Worm (Caenorhabditis elegans) whole organism, L3 larva: ENCODE results near the gene col-116.

Experiments used
- aly-2 ChIP-seq: fragments of 150-350 bp; optimal IDR thresholded peaks from 2 replicates; lab custom pipeline; 2014; ENCODE audit warnings: missing biosample characterization, missing genetic modification characterization
- ceh-28 ChIP-seq: fragments of 150-350 bp; optimal IDR thresholded peaks from 2 replicates; lab custom pipeline; 2014; ENCODE audit warnings: missing biosample characterization, missing genetic modification reagents, missing genetic modification characterization
- elt-1 ChIP-seq: fragments of 150-350 bp; optimal IDR thresholded peaks from 2 replicates; lab custom pipeline; 2014; ENCODE audit warnings: missing biosample characterization, missing genetic modification characterization
- eor-1 ChIP-seq, 2 experiments: fragments of 150-350 bp; optimal IDR thresholded peaks; 2 replicates each; lab custom pipeline; 2014 to 2018; ENCODE audit warnings: missing biosample characterization in 2 of 2, missing genetic modification characterization in 2 of 2
- fos-1 ChIP-seq: fragments of 150-350 bp; optimal IDR thresholded peaks from 2 replicates; lab custom pipeline; 2014; ENCODE audit warnings: missing biosample characterization, missing genetic modification characterization
- lin-15B ChIP-seq: fragments of 150-350 bp; optimal IDR thresholded peaks from 2 replicates; lab custom pipeline; 2014; ENCODE audit warnings: missing biosample characterization, missing genetic modification characterization
- nhr-11 ChIP-seq: fragments of 150-350 bp; optimal IDR thresholded peaks from 2 replicates; lab custom pipeline; 2014; ENCODE audit warnings: missing biosample characterization, missing genetic modification characterization
- nhr-76 ChIP-seq: fragments of 150-350 bp; sonication (generic microtip); optimal IDR thresholded peaks from 5 replicates; lab custom pipeline; 2014; ENCODE audit warnings: missing biosample characterization, missing genetic modification characterization
- pha-4 ChIP-seq: fragments of 150-350 bp; optimal IDR thresholded peaks from 2 replicates; lab custom pipeline; 2014; ENCODE audit warnings: missing biosample characterization, missing genetic modification reagents, missing genetic modification characterization
- pqm-1 ChIP-seq: fragments of 150-350 bp; optimal IDR thresholded peaks from 2 replicates; lab custom pipeline; 2017; ENCODE audit warnings: missing biosample characterization, missing genetic modification characterization, inconsistent platforms
- skn-1 ChIP-seq: fragments of 150-350 bp; optimal IDR thresholded peaks from 2 replicates; lab custom pipeline; 2014; ENCODE audit warnings: missing biosample characterization, missing genetic modification characterization
- zag-1 ChIP-seq: fragments of 150-350 bp; optimal IDR thresholded peaks from 2 replicates; lab custom pipeline; 2014; ENCODE audit warnings: missing biosample characterization, missing genetic modification characterization

ce11 chrIV:8325667-8326066 is 30.0 kb upstream of the col-116 start, which contains the start of gene F35H10.3:
- no peak for TF ChIP-seq nhr-11 (tag; lab: Kevin White, UChicago)
- no peak for TF ChIP-seq fos-1 (tag; lab: Kevin White, UChicago)
- TF ChIP-seq ceh-28 = no peak
- TF ChIP-seq elt-1 = no peak
- TF ChIP-seq lin-15B (tag; lab: Kevin White, UChicago) = no peak
- TF ChIP-seq pha-4 (tag; lab: Kevin White, UChicago) = no peak
- no peak for TF ChIP-seq nhr-76
- TF ChIP-seq zag-1 = no peak
- no peak for TF ChIP-seq aly-2 (tag; lab: Kevin White, UChicago)
- no peak for TF ChIP-seq eor-1 (tag; optimal IDR thresholded peaks at IDR 0.05; lab: Kevin White, UChicago)
- TF ChIP-seq skn-1 = no peak
- TF ChIP-seq pqm-1 (tag; lab: Kevin White, UChicago) = no peak
